Worm (Caenorhabditis elegans): ENCODE measurements around the gene B0524.3.

The B0524.3 gene

ce11 chrIII:1932018-1932417 lies 44.6 kb downstream of the B0524.3 start:
- no peak for TF ChIP-seq rec-8 (tag; optimal IDR thresholded peaks at IDR 0.05)
- TF ChIP-seq ztf-6 (GFP tag; IDR thresholded peaks at IDR 0.05) = no peak
- TF ChIP-seq K12H6.12 (tag; optimal IDR thresholded peaks at IDR 0.05) = no peak
- no peak for TF ChIP-seq ztf-26 (tag; optimal IDR thresholded peaks at IDR 0.05)
- TF ChIP-seq rcor-1 (GFP tag; IDR thresholded peaks at IDR 0.05) = no peak
- TF ChIP-seq nfyb-1 (GFP tag; IDR thresholded peaks at IDR 0.05) = peak; percentile 15; the same call in 1 of the 2 replicates
- TF ChIP-seq madf-6 (GFP tag; IDR thresholded peaks at IDR 0.05) = no peak
- TF ChIP-seq Y56A3A.18 (GFP tag; IDR thresholded peaks at IDR 0.05) = no peak
- TF ChIP-seq K11D2.4 (GFP tag; IDR thresholded peaks at IDR 0.05) = no peak
- peak; percentile 73 for TF ChIP-seq zfh-2 (GFP tag; conservative IDR thresholded peaks at IDR 0.05)
- no peak for TF ChIP-seq dox-1 (GFP tag; IDR thresholded peaks at IDR 0.05)
- no peak for TF ChIP-seq snpc-1.3 (tag; optimal IDR thresholded peaks at IDR 0.05; ENCODE audit: insufficient read depth)
- no peak for TF ChIP-seq xnd-1 (tag; optimal IDR thresholded peaks at IDR 0.05)
- TF ChIP-seq T26A5.8 (tag; optimal IDR thresholded peaks at IDR 0.05) = no peak
- no peak for TF ChIP-seq rpc-1 (optimal IDR thresholded peaks at IDR 0.05)
- no peak for TF ChIP-seq rpc-1 (tag; optimal IDR thresholded peaks at IDR 0.05)
- no peak for TF ChIP-seq lag-1 (GFP tag; IDR thresholded peaks at IDR 0.05)
- peak; percentile 72; the same call in 1 of the 2 replicates for TF ChIP-seq egrh-3 (GFP tag; IDR thresholded peaks at IDR 0.05)
- no peak for TF ChIP-seq zim-3 (tag; optimal IDR thresholded peaks at IDR 0.05)
- no peak for TF ChIP-seq tbp1 (GFP tag; optimal IDR thresholded peaks at IDR 0.05)

ce11 chrIII:1934141-1934540 lies 46.7 kb downstream of the B0524.3 start:
- TF ChIP-seq zfh-2 (GFP tag; conservative IDR thresholded peaks at IDR 0.05) = peak; percentile 74
- TF ChIP-seq egrh-3 (GFP tag; IDR thresholded peaks at IDR 0.05) = peak; percentile 50; the same call in 1 of the 2 replicates
- no peak for TF ChIP-seq bed-2 (GFP tag; IDR thresholded peaks at IDR 0.05)

DNA sequence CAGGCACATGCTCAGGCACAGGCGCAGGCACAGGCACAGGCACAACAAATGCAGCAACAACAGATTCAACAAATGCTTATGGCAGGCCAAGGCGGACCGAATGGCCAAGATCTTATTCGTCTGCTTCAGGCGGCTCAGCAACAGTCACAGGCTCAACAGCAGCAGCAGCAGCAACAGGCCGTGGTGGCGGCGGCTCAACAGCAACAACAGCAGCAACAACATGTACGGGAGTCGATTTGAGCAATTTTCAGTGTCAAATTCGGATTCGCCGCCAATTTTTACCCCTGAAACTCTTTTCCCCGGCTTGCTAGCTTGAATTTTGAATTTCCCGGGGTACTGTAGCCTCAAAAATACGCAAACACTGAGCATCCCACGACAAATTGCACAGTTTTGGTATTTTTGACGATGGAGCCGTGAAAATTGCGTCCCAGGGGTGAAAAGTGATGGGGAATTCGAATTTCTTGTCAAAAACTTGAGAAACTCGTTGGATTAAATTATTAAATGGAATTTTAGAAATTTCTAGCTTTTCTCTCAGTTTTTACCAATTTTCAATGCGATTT lies 50.5 kb downstream of the B0524.3 start:
- TF ChIP-seq egrh-3 (GFP tag; IDR thresholded peaks at IDR 0.05) = peak; percentile 22; the same call in 1 of the 2 replicates
- no peak for TF ChIP-seq ztf-22 (GFP tag; optimal IDR thresholded peaks at IDR 0.05)
- no peak for TF ChIP-seq nfya-2 (GFP tag; IDR thresholded peaks at IDR 0.05)
- peak; percentile 15 for TF ChIP-seq lsl-1 (GFP tag; optimal IDR thresholded peaks at IDR 0.05)
- peak; percentile 69 for TF ChIP-seq zfh-2 (GFP tag; conservative IDR thresholded peaks at IDR 0.05)
- TF ChIP-seq fkh-3 (tag; optimal IDR thresholded peaks at IDR 0.05) = peak; percentile 42
- no peak for TF ChIP-seq die-1 (tag; optimal IDR thresholded peaks at IDR 0.05)
- no peak for TF ChIP-seq let-607 (tag; optimal IDR thresholded peaks at IDR 0.05)
- TF ChIP-seq rec-8 (tag; optimal IDR thresholded peaks at IDR 0.05) = no peak

ce11 chrIII:1938712-1939624 lies 51.5 kb downstream of the B0524.3 start:
- TF ChIP-seq lsy-27 (tag; optimal IDR thresholded peaks at IDR 0.05; ENCODE audit: borderline replicate concordance, insufficient read depth) = no peak
- no peak for TF ChIP-seq sdz-38 (tag; optimal IDR thresholded peaks at IDR 0.05)
- no peak for TF ChIP-seq ceh-40 (GFP tag; IDR thresholded peaks at IDR 0.05)
- no peak for TF ChIP-seq F49E8.2 (tag; optimal IDR thresholded peaks at IDR 0.05; ENCODE audit: insufficient read depth)
- TF ChIP-seq attf-5 (GFP tag; optimal IDR thresholded peaks at IDR 0.05) = peak; percentile 6
- no peak for TF ChIP-seq snpc-1.1 (tag; optimal IDR thresholded peaks at IDR 0.05; ENCODE audit: insufficient read depth)
- peak; percentile 66; the same call in 1 of the 2 replicates for TF ChIP-seq bed-2 (GFP tag; IDR thresholded peaks at IDR 0.05)
- no peak for TF ChIP-seq nfyb-1 (GFP tag; IDR thresholded peaks at IDR 0.05)
- TF ChIP-seq B0261.1 (tag; optimal IDR thresholded peaks at IDR 0.05) = no peak
- 0 out of 2 replicates have a peak, but pooled peaks have one; percentile 67 for TF ChIP-seq cebp-2 (GFP tag; IDR thresholded peaks at IDR 0.05)
- peak; percentile 89 for TF ChIP-seq egrh-3 (GFP tag; IDR thresholded peaks at IDR 0.05)
- TF ChIP-seq zfh-2 (GFP tag; conservative IDR thresholded peaks at IDR 0.05) = peak; percentile 95
- no peak for TF ChIP-seq attf-3 (GFP tag; conservative IDR thresholded peaks at IDR 0.05)
- TF ChIP-seq lin-40 (tag; optimal IDR thresholded peaks at IDR 0.05) = no peak
- TF ChIP-seq F37B4.10 (GFP tag; IDR thresholded peaks at IDR 0.05) = 0 out of 2 replicates have a peak, but pooled peaks have one; percentile 16
